Fruit fly (Drosophila melanogaster): Measurements from ENCODE around the gene CG15239.

- TF ChIP-seq Dll (optimal IDR thresholded peaks at IDR 0.05), result no peak
- no peak for TF ChIP-seq CG8478 (optimal IDR thresholded peaks at IDR 0.05)
Observed at dm6 chrX:3886751-3887150, 2.8 kb downstream of the CG15239 start.
